Worm (Caenorhabditis elegans): ENCODE results near the gene nas-31.

The nas-31 gene

ce11 chrV:10949511-10949910 lies 27.9 kb upstream of the nas-31 start, which contains the start of gene col-153:
Gene col-153, plus strand, starts transcription at chrV:10949811.
- TF ChIP-seq nhr-43 (tag; optimal IDR thresholded peaks at IDR 0.05; ENCODE audit: poor library complexity, severe bottlenecking) (no peak), eor-1 (tag; optimal IDR thresholded peaks at IDR 0.05) (no peak), nhr-77 (tag; optimal IDR thresholded peaks at IDR 0.05) (no peak), nhr-28 (tag; optimal IDR thresholded peaks at IDR 0.05) (no peak)

ce11 chrV:10947930-10948329 lies 26.3 kb upstream of the nas-31 start, which contains the start of gene F17C11.2:
Gene F17C11.2, plus strand, starts transcription at chrV:10948230.
- no peak for TF ChIP-seq ceh-82 (tag; optimal IDR thresholded peaks at IDR 0.05)
- no peak for TF ChIP-seq fos-1 (tag; optimal IDR thresholded peaks at IDR 0.05)
- no peak for TF ChIP-seq aly-2 (tag; optimal IDR thresholded peaks at IDR 0.05)
- TF ChIP-seq pha-4 (tag; optimal IDR thresholded peaks at IDR 0.05): no peak
- TF ChIP-seq nhr-12 (tag; optimal IDR thresholded peaks at IDR 0.05): no peak
- TF ChIP-seq lin-15B (tag; optimal IDR thresholded peaks at IDR 0.05): no peak
- TF ChIP-seq daf-12 (tag; optimal IDR thresholded peaks at IDR 0.05): no peak
- no peak for TF ChIP-seq fkh-2 (tag; optimal IDR thresholded peaks at IDR 0.05)
- TF ChIP-seq egl-27 (tag; optimal IDR thresholded peaks at IDR 0.05): no peak
- no peak for TF ChIP-seq jun-1 (tag; optimal IDR thresholded peaks at IDR 0.05)
- no peak for TF ChIP-seq ztf-11 (tag; optimal IDR thresholded peaks at IDR 0.05)
- TF ChIP-seq pqm-1 (tag; optimal IDR thresholded peaks at IDR 0.05): no peak
- no peak for TF ChIP-seq nhr-76 (tag; optimal IDR thresholded peaks at IDR 0.05)
- TF ChIP-seq elt-1 (tag; optimal IDR thresholded peaks at IDR 0.05): no peak
- no peak for TF ChIP-seq elt-3 (tag; optimal IDR thresholded peaks at IDR 0.05)
- TF ChIP-seq nhr-67 (tag; optimal IDR thresholded peaks at IDR 0.05): no peak
- no peak for TF ChIP-seq hmg-11 (tag; optimal IDR thresholded peaks at IDR 0.05)
- TF ChIP-seq snpc-4 (tag; optimal IDR thresholded peaks at IDR 0.05): no peak
- no peak for TF ChIP-seq nhr-237 (tag; optimal IDR thresholded peaks at IDR 0.05)

- TF ChIP-seq R02D3.7 (tag; optimal IDR thresholded peaks at IDR 0.05): no peak
- TF ChIP-seq tbx-2 (tag; optimal IDR thresholded peaks at IDR 0.05): no peak
- TF ChIP-seq fkh-10 (GFP tag; optimal IDR thresholded peaks at IDR 0.05): no peak
- no peak for TF ChIP-seq ztf-11 (tag; optimal IDR thresholded peaks at IDR 0.05)
- TF ChIP-seq pqm-1 (tag; optimal IDR thresholded peaks at IDR 0.05): no peak
- no peak for TF ChIP-seq nhr-23 (tag; optimal IDR thresholded peaks at IDR 0.05)
- TF ChIP-seq ceh-16 (tag; optimal IDR thresholded peaks at IDR 0.05): no peak
- no peak for TF ChIP-seq pha-4 (tag; optimal IDR thresholded peaks at IDR 0.05)
- no peak for TF ChIP-seq nhr-76 (tag; optimal IDR thresholded peaks at IDR 0.05)
- TF ChIP-seq ama-1 (optimal IDR thresholded peaks at IDR 0.05): no peak
- no peak for TF ChIP-seq egl-27 (tag; optimal IDR thresholded peaks at IDR 0.05)
- TF ChIP-seq skn-1 (tag; optimal IDR thresholded peaks at IDR 0.05): no peak
- TF ChIP-seq nfya-1 (tag; optimal IDR thresholded peaks at IDR 0.05; ENCODE audit: insufficient read depth): no peak
- TF ChIP-seq mdl-1 (tag; optimal IDR thresholded peaks at IDR 0.05): no peak
Measured at ce11 chrV:10947210-10947609, 25.6 kb upstream of the nas-31 start.

ce11 chrV:10944903-10945302 lies 23.3 kb upstream of the nas-31 start:
- no peak for TF ChIP-seq elt-3 (tag; optimal IDR thresholded peaks at IDR 0.05)
- TF ChIP-seq nhr-43 (tag; optimal IDR thresholded peaks at IDR 0.05; ENCODE audit: poor library complexity, severe bottlenecking): no peak
- no peak for TF ChIP-seq ceh-82 (tag; optimal IDR thresholded peaks at IDR 0.05)
- TF ChIP-seq fkh-10 (GFP tag; optimal IDR thresholded peaks at IDR 0.05): peak; percentile 74

- no peak for TF ChIP-seq lin-15B (tag; optimal IDR thresholded peaks at IDR 0.05)
- TF ChIP-seq R02D3.7 (tag; optimal IDR thresholded peaks at IDR 0.05): no peak
- TF ChIP-seq eor-1 (tag; optimal IDR thresholded peaks at IDR 0.05): no peak
- no peak for TF ChIP-seq daf-12 (tag; optimal IDR thresholded peaks at IDR 0.05)
- TF ChIP-seq fos-1 (tag; optimal IDR thresholded peaks at IDR 0.05): no peak
- no peak for TF ChIP-seq fkh-10 (GFP tag; optimal IDR thresholded peaks at IDR 0.05)
- TF ChIP-seq pha-4 (tag; optimal IDR thresholded peaks at IDR 0.05): no peak
- no peak for TF ChIP-seq nhr-23 (tag; optimal IDR thresholded peaks at IDR 0.05)
- TF ChIP-seq ztf-4 (tag; optimal IDR thresholded peaks at IDR 0.05): no peak
- TF ChIP-seq pqm-1 (tag; optimal IDR thresholded peaks at IDR 0.05): no peak
- no peak for TF ChIP-seq hmg-11 (tag; optimal IDR thresholded peaks at IDR 0.05)
- TF ChIP-seq sea-2 (GFP tag; optimal IDR thresholded peaks at IDR 0.05): no peak
- TF ChIP-seq ceh-16 (tag; optimal IDR thresholded peaks at IDR 0.05): no peak
- TF ChIP-seq ceh-82 (tag; optimal IDR thresholded peaks at IDR 0.05): no peak
- no peak for TF ChIP-seq nhr-237 (tag; optimal IDR thresholded peaks at IDR 0.05)
- no peak for TF ChIP-seq ceh-9 (tag; optimal IDR thresholded peaks at IDR 0.05)
Measured at ce11 chrV:10942161-10942560, 20.5 kb upstream of the nas-31 start, which contains the start of gene zip-9. Gene zip-9, plus strand, starts transcription at chrV:10942461.
